Worm (Caenorhabditis elegans) whole organism, L4/young adult: ENCODE data around the gene sup-18.

Experiments used
- W03F9.2 ChIP-seq: fragments of 150-350 bp; optimal IDR thresholded peaks from 2 replicates; lab custom pipeline; 2014; ENCODE audit warnings: missing biosample characterization, missing genetic modification characterization
- dao-5 ChIP-seq: sonication (generic microtip); optimal IDR thresholded peaks from 2 replicates; lab custom pipeline; 2016; ENCODE audit warnings: missing genotype, missing genetic modification characterization, moderate library complexity, missing compliant biosample characterization
- him-1 ChIP-seq: sonication (generic microtip); optimal IDR thresholded peaks from 2 replicates; lab custom pipeline; 2016; ENCODE audit warnings: missing genotype, missing genetic modification reagents, missing genetic modification characterization, missing compliant biosample characterization

DNA sequence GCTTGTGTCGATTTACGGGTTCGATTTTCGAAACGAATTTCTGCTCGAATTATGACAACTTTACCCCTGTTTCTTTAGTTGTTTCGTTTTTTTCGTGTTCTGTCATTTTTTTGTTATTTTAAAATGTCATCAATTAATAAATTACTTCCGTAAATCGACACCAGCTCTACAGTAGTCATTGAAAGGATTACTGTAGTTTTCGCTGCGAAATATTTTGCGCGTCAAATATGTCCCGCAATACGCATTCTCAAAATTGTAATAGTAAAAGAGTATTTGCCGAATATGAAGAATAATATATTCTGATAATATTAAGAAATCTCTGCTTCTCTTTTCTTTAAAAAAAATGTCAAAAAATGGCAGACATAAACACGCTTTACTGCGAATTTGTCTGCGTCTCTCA is 14.5 kb upstream of the sup-18 start:
- TF ChIP-seq W03F9.2 (no peak), him-1 (no peak), dao-5 (tag; lab: Kevin White, UChicago) (no peak)
